Worm (Caenorhabditis elegans) whole organism, young adult: Measurements from ENCODE around the gene tag-234.

Experiments
- F39B2.1 ChIP-seq: fragments of 200-800 bp; sonication (Bioruptor generic); IDR thresholded peaks from 2 replicates; pipeline ENCODE4 v1.3.6; 2022; ENCODE audit warnings: missing genetic modification reagents, missing genetic modification characterization, missing compliant biosample characterization
- K11D2.4 ChIP-seq: fragments of 200-800 bp; sonication (Bioruptor generic); IDR thresholded peaks from 2 replicates; pipeline ENCODE4 v1.3.6; 2022; ENCODE audit warnings: missing genetic modification reagents, missing genetic modification characterization, missing compliant biosample characterization
- bed-1 ChIP-seq: fragments of 200-800 bp; sonication (Bioruptor generic); IDR thresholded peaks from 2 replicates; pipeline ENCODE4 v1.3.6; 2022; ENCODE audit warnings: missing genetic modification reagents, missing genetic modification characterization, missing compliant biosample characterization
- fkh-3 ChIP-seq: sonication (generic microtip); optimal IDR thresholded peaks from 2 replicates; lab custom pipeline; 2016; ENCODE audit warnings: mild to moderate bottlenecking, missing genetic modification characterization, missing compliant biosample characterization
- hsf-1 ChIP-seq: fragments of 200-800 bp; sonication (Bioruptor generic); IDR thresholded peaks from 2 replicates; pipeline ENCODE4 v1.3.6; 2022; ENCODE audit warnings: missing genetic modification reagents, missing genetic modification characterization, missing compliant biosample characterization
- snpc-4 ChIP-seq, 5 experiments: fragments of 150-350 bp in 1 of 5; sonication (generic microtip) in 4 of 5; optimal IDR thresholded peaks; 2 replicates each; lab custom pipeline; 2014 to 2018; ENCODE audit warnings: missing genetic modification characterization in 5 of 5, missing biosample characterization in 3 of 5, antibody characterized with exemption in 2 of 5, mild to moderate bottlenecking in 2 of 5, missing compliant biosample characterization in 2 of 5, missing genotype in 2 of 5, moderate library complexity in 2 of 5, missing genetic modification reagents in 1 of 5
- xnd-1 ChIP-seq: sonication (generic microtip); optimal IDR thresholded peaks from 2 replicates; lab custom pipeline; 2016; ENCODE audit warnings: missing genotype, missing genetic modification reagents, missing genetic modification characterization, missing compliant biosample characterization

- TF ChIP-seq F39B2.1 (GFP tag; lab: Robert Waterston, UW) (no peak), fkh-3 (tag; lab: Kevin White, UChicago) (no peak), snpc-4 (GFP tag; optimal IDR thresholded peaks at IDR 0.05; lab: Kevin White, UChicago) (no peak), snpc-4 (tag; optimal IDR thresholded peaks at IDR 0.05; lab: Kevin White, UChicago) (no peak), bed-1 (GFP tag; lab: Robert Waterston, UW) (no peak), hsf-1 (no peak), xnd-1 (tag; lab: Kevin White, UChicago) (no peak), K11D2.4 (GFP tag; lab: Robert Waterston, UW) (no peak)
Observed at ce11 chrII:5841866-5842265, 22.1 kb upstream of the tag-234 start, which contains the start of gene nep-25.
